Worm (Caenorhabditis elegans) whole organism, young adult: Measurements from ENCODE around the gene ajm-1.

Source experiments
- C17E4.6 ChIP-seq: fragments of 200-800 bp; sonication (Bioruptor generic); IDR thresholded peaks from 2 replicates; pipeline ENCODE4 v1.3.6; 2022; ENCODE audit warnings: missing genetic modification reagents, missing genetic modification characterization, missing compliant biosample characterization
- F33H1.4 ChIP-seq: fragments of 200-800 bp; sonication (Bioruptor generic); IDR thresholded peaks from 2 replicates; pipeline ENCODE4 v1.3.6; 2022; ENCODE audit warnings: missing genetic modification reagents, missing genetic modification characterization, missing compliant biosample characterization
- F57A8.1 ChIP-seq: fragments of 200-800 bp; sonication (Bioruptor generic); optimal IDR thresholded peaks from 2 replicates; lab custom pipeline; 2018; ENCODE audit warnings: mild to moderate bottlenecking, missing genetic modification characterization, moderate library complexity, missing compliant biosample characterization
- K12H6.12 ChIP-seq: fragments of 200-800 bp; sonication (Bioruptor generic); optimal IDR thresholded peaks from 2 replicates; lab custom pipeline; 2018; ENCODE audit warnings: mild to moderate bottlenecking, missing genetic modification characterization, missing compliant biosample characterization
- ZK185.1 ChIP-seq: sonication (generic microtip); optimal IDR thresholded peaks from 2 replicates; lab custom pipeline; 2016; ENCODE audit warnings: mild to moderate bottlenecking, missing genetic modification characterization, missing compliant biosample characterization; ENCODE audit not compliant: poor library complexity, severe bottlenecking
- ccch-3 ChIP-seq: fragments of 200-800 bp; sonication (Bioruptor generic); optimal IDR thresholded peaks from 2 replicates; lab custom pipeline; 2018; ENCODE audit warnings: mild to moderate bottlenecking, missing genetic modification characterization, missing compliant biosample characterization
- ceh-27 ChIP-seq: fragments of 200-800 bp; sonication (Bioruptor generic); optimal IDR thresholded peaks from 2 replicates; lab custom pipeline; 2018; ENCODE audit warnings: mild to moderate bottlenecking, missing genetic modification characterization, moderate library complexity, missing compliant biosample characterization
- dox-1 ChIP-seq: fragments of 200-800 bp; sonication (Bioruptor generic); IDR thresholded peaks from 2 replicates; pipeline ENCODE4 v1.3.6; 2022; ENCODE audit warnings: missing genetic modification reagents, missing genetic modification characterization, missing compliant biosample characterization
- efl-1 ChIP-seq: fragments of 150-350 bp; optimal IDR thresholded peaks from 2 replicates; lab custom pipeline; 2014; ENCODE audit warnings: missing biosample characterization, missing genetic modification reagents, missing genetic modification characterization
- egrh-3 ChIP-seq: fragments of 200-800 bp; sonication (Bioruptor generic); IDR thresholded peaks from 2 replicates; pipeline ENCODE4 v1.3.6; 2022; ENCODE audit warnings: missing genetic modification reagents, missing genetic modification characterization, missing compliant biosample characterization
- ekl-4 ChIP-seq: fragments of 200-800 bp; sonication (Bioruptor generic); IDR thresholded peaks from 2 replicates; pipeline ENCODE4 v1.3.6; 2022; ENCODE audit warnings: missing genetic modification reagents, missing genetic modification characterization, missing compliant biosample characterization
- gei-17 ChIP-seq: fragments of 200-800 bp; sonication (Bioruptor generic); optimal IDR thresholded peaks from 2 replicates; lab custom pipeline; 2018; ENCODE audit warnings: mild to moderate bottlenecking, missing genetic modification characterization, missing compliant biosample characterization
- hlh-12 ChIP-seq: sonication (generic microtip); optimal IDR thresholded peaks from 2 replicates; lab custom pipeline; 2016; ENCODE audit warnings: missing genetic modification characterization, missing compliant biosample characterization
- hmg-1.2 ChIP-seq: fragments of 200-800 bp; sonication (Bioruptor generic); IDR thresholded peaks from 2 replicates; pipeline ENCODE4 v1.3.6; 2022; ENCODE audit warnings: missing genetic modification reagents, missing genetic modification characterization, missing compliant biosample characterization
- hmg-20 ChIP-seq: fragments of 200-800 bp; sonication (Bioruptor generic); IDR thresholded peaks from 2 replicates; pipeline ENCODE4 v1.3.6; 2022; ENCODE audit warnings: missing genetic modification reagents, missing genetic modification characterization, missing compliant biosample characterization
- hsf-1 ChIP-seq: fragments of 200-800 bp; sonication (Bioruptor generic); IDR thresholded peaks from 2 replicates; pipeline ENCODE4 v1.3.6; 2022; ENCODE audit warnings: missing genetic modification reagents, missing genetic modification characterization, missing compliant biosample characterization
- lin-54 ChIP-seq: fragments of 200-800 bp; sonication (Bioruptor generic); optimal IDR thresholded peaks from 2 replicates; lab custom pipeline; 2018; ENCODE audit warnings: mild to moderate bottlenecking, missing genetic modification characterization, missing compliant biosample characterization
- madf-6 ChIP-seq: fragments of 200-800 bp; sonication (Bioruptor generic); IDR thresholded peaks from 2 replicates; pipeline ENCODE4 v1.3.6; 2022; ENCODE audit warnings: missing genetic modification reagents, missing genetic modification characterization, missing compliant biosample characterization
- madf-8 ChIP-seq: fragments of 200-800 bp; sonication (Bioruptor generic); conservative IDR thresholded peaks from 2 replicates; pipeline ENCODE4 v1.3.6; 2022; ENCODE audit warnings: missing genetic modification reagents, missing genetic modification characterization, missing compliant biosample characterization
- mcd-1 ChIP-seq: fragments of 200-800 bp; sonication (Bioruptor generic); IDR thresholded peaks from 2 replicates; pipeline ENCODE4 v1.3.6; 2022; ENCODE audit warnings: missing genetic modification reagents, missing genetic modification characterization, missing compliant biosample characterization
- nfya-2 ChIP-seq: fragments of 200-800 bp; sonication (Bioruptor generic); IDR thresholded peaks from 2 replicates; pipeline ENCODE4 v1.3.6; 2022; ENCODE audit warnings: missing genetic modification reagents, missing genetic modification characterization, missing compliant biosample characterization
- nhr-179 ChIP-seq: sonication (generic microtip); optimal IDR thresholded peaks from 2 replicates; lab custom pipeline; 2016; ENCODE audit warnings: mild to moderate bottlenecking, missing genetic modification characterization, missing compliant biosample characterization
- nhr-80 ChIP-seq: sonication (generic microtip); optimal IDR thresholded peaks from 2 replicates; lab custom pipeline; 2016; ENCODE audit warnings: missing genetic modification characterization, missing compliant biosample characterization
- nhr-90 ChIP-seq: sonication (generic microtip); optimal IDR thresholded peaks from 2 replicates; lab custom pipeline; 2016; ENCODE audit warnings: missing genotype, mild to moderate bottlenecking, missing genetic modification characterization, missing compliant biosample characterization
- pbrm-1 ChIP-seq: fragments of 200-800 bp; sonication (Bioruptor generic); IDR thresholded peaks from 2 replicates; pipeline ENCODE4 v1.3.6; 2022; ENCODE audit warnings: missing genetic modification reagents, missing genetic modification characterization, missing compliant biosample characterization
- rcor-1 ChIP-seq: fragments of 200-800 bp; sonication (Bioruptor generic); IDR thresholded peaks from 2 replicates; pipeline ENCODE4 v1.3.6; 2022; ENCODE audit warnings: missing genetic modification reagents, missing genetic modification characterization, missing compliant biosample characterization
- sdz-38 ChIP-seq: sonication (generic microtip); optimal IDR thresholded peaks from 2 replicates; lab custom pipeline; 2016; ENCODE audit warnings: missing genotype, missing genetic modification characterization, missing compliant biosample characterization
- snpc-4 ChIP-seq, 5 experiments: fragments of 150-350 bp in 1 of 5; sonication (generic microtip) in 4 of 5; optimal IDR thresholded peaks; 2 replicates each; lab custom pipeline; 2014 to 2018; ENCODE audit warnings: missing genetic modification characterization in 5 of 5, missing biosample characterization in 3 of 5, antibody characterized with exemption in 2 of 5, mild to moderate bottlenecking in 2 of 5, missing compliant biosample characterization in 2 of 5, missing genotype in 2 of 5, moderate library complexity in 2 of 5, missing genetic modification reagents in 1 of 5
- zfh-2 ChIP-seq: fragments of 200-800 bp; sonication (Bioruptor generic); conservative IDR thresholded peaks from 2 replicates; pipeline ENCODE4 v1.3.6; 2022; ENCODE audit warnings: missing genetic modification reagents, missing genetic modification characterization, missing compliant biosample characterization
- ztf-18 ChIP-seq: sonication (generic microtip); optimal IDR thresholded peaks from 2 replicates; lab custom pipeline; 2016; ENCODE audit warnings: missing genotype, mild to moderate bottlenecking, missing genetic modification characterization, missing compliant biosample characterization
- ztf-26 ChIP-seq: sonication (generic microtip); optimal IDR thresholded peaks from 2 replicates; lab custom pipeline; 2017; ENCODE audit warnings: missing genetic modification characterization, missing compliant biosample characterization
- ztf-3 ChIP-seq: fragments of 200-800 bp; sonication (Bioruptor generic); optimal IDR thresholded peaks from 2 replicates; lab custom pipeline; 2018; ENCODE audit warnings: mild to moderate bottlenecking, missing genetic modification characterization, missing compliant biosample characterization
- ztf-6 ChIP-seq: fragments of 200-800 bp; sonication (Bioruptor generic); IDR thresholded peaks from 2 replicates; pipeline ENCODE4 v1.3.6; 2022; ENCODE audit warnings: missing genetic modification reagents, missing genetic modification characterization, missing compliant biosample characterization

The ajm-1 gene

DNA sequence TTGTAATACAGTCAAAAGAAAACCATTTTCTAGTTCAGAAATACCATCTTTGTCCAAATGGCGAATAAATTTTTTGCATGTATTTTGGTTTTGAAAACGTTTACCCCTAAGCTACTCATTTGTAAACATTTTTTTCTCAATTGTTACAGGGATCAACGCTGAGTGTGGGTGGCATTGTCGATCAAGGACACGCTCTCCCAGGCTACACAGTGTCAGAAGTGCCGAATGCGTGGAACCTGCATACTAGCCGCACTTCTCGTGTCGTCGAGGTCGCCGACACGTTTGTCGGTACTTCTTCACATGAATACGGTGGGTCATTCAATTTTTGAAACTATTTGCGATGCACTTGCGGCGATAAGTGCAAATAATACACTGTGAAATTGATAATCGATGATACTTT lies 28.8 kb downstream of the ajm-1 start:
- TF ChIP-seq madf-6 (no peak), C17E4.6 (GFP tag; lab: Robert Waterston, UW) (no peak), F57A8.1 (GFP tag; lab: Kevin White, UChicago) (no peak), ekl-4 (GFP tag; lab: Robert Waterston, UW) (no peak), madf-8 (GFP tag; lab: Robert Waterston, UW) (no peak), nfya-2 (GFP tag; lab: Robert Waterston, UW) (no peak)

DNA sequence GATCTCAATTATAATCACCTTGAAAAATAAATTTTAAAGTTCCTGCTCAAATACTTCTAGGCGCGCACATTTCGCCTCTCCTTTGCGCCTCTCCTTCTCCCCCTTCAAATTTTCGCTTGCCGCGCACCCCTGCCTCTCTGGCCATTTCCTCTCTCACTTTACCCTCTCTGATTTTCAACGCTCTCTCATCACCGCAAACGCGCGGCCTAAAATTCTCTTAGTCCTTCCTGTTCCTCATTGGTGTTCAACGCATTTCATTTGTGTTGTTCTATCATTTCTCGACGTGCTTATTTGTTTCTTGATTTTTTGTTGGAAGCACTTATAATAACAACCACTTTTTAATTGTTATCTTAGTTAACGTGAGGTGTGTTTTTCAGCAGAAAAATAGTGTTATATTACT lies 31.1 kb downstream of the ajm-1 start, which contains the start of gene C25A11.2:
Gene C25A11.2, plus strand, starts transcription at position 238 of the 400 bp plus-strand sequence.
- no peak for TF ChIP-seq nhr-179 (tag; lab: Kevin White, UChicago)
- TF ChIP-seq lin-54 (GFP tag; lab: Kevin White, UChicago): peak; percentile 11
- 0 out of 2 replicates have a peak, but pooled peaks have one; percentile 13 for TF ChIP-seq egrh-3 (GFP tag; lab: Robert Waterston, UW)
- peak; percentile 20 for TF ChIP-seq K12H6.12 (tag; lab: Kevin White, UChicago)
- no peak for TF ChIP-seq ZK185.1
- TF ChIP-seq F33H1.4 (GFP tag; lab: Robert Waterston, UW): no peak
- peak; percentile 78 for TF ChIP-seq zfh-2 (GFP tag; lab: Robert Waterston, UW)
- peak; percentile 41; the same call in 1 of the 2 replicates for TF ChIP-seq mcd-1 (GFP tag; lab: Robert Waterston, UW)
- 0 out of 2 replicates have a peak, but pooled peaks have one; percentile 20 for TF ChIP-seq pbrm-1 (GFP tag; lab: Robert Waterston, UW)
- no peak for TF ChIP-seq gei-17 (GFP tag; lab: Kevin White, UChicago)
- TF ChIP-seq nhr-80 (tag; lab: Kevin White, UChicago): peak; percentile 25
- peak; percentile 34 for TF ChIP-seq ceh-27 (GFP tag; lab: Kevin White, UChicago)
- TF ChIP-seq hmg-20 (GFP tag; lab: Robert Waterston, UW): no peak
- peak; percentile 75; the same call in 1 of the 2 replicates for TF ChIP-seq hmg-1.2 (GFP tag; lab: Robert Waterston, UW)
- peak; percentile 76 for TF ChIP-seq dox-1 (GFP tag; lab: Robert Waterston, UW)

DNA sequence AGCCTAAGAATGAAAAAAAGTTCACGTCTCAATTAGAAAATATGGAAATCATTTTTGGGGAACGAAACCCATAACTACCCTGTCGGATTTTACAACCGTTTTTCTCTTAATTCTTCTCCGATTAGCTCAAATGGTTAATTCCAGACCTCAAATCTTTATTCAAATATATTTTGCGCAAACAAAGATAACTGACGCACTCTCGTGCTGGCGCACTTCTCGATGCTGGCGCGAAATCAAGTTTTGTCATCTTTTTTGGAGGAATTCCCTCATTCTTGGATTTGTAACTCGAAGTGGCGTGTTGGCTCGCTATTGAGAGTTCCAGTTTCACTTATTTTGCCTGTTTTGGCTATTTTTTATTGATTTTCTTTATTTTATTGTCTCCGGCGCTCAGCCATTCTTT lies 34.8 kb downstream of the ajm-1 start:
- peak; percentile 45 for TF ChIP-seq efl-1 (GFP tag; lab: Kevin White, UChicago)
- no peak for TF ChIP-seq sdz-38 (tag; lab: Kevin White, UChicago)
- TF ChIP-seq rcor-1 (GFP tag; lab: Robert Waterston, UW): no peak
- no peak for TF ChIP-seq ztf-3 (GFP tag; lab: Kevin White, UChicago)
- TF ChIP-seq nhr-90 (tag; lab: Kevin White, UChicago): no peak
- TF ChIP-seq ZK185.1: no peak
- TF ChIP-seq snpc-4 (GFP tag; optimal IDR thresholded peaks at IDR 0.05; lab: Kevin White, UChicago): no peak
- TF ChIP-seq snpc-4 (tag; optimal IDR thresholded peaks at IDR 0.05; lab: Kevin White, UChicago): no peak
- TF ChIP-seq egrh-3 (GFP tag; lab: Robert Waterston, UW): no peak
- no peak for TF ChIP-seq hsf-1
- peak; percentile 85 for TF ChIP-seq ztf-18 (tag; lab: Kevin White, UChicago)
- TF ChIP-seq K12H6.12 (tag; lab: Kevin White, UChicago): no peak
- peak; percentile 28; the same call in 1 of the 2 replicates for TF ChIP-seq madf-8 (GFP tag; lab: Robert Waterston, UW)
- TF ChIP-seq ztf-6 (GFP tag; lab: Robert Waterston, UW): no peak
- no peak for TF ChIP-seq F33H1.4 (GFP tag; lab: Robert Waterston, UW)
- no peak for TF ChIP-seq ccch-3 (GFP tag; lab: Kevin White, UChicago)
- TF ChIP-seq madf-6: peak; percentile 66; the same call in 1 of the 2 replicates
- TF ChIP-seq hlh-12 (tag; lab: Kevin White, UChicago): no peak
- TF ChIP-seq, all 124 proteins: peak for 4

DNA sequence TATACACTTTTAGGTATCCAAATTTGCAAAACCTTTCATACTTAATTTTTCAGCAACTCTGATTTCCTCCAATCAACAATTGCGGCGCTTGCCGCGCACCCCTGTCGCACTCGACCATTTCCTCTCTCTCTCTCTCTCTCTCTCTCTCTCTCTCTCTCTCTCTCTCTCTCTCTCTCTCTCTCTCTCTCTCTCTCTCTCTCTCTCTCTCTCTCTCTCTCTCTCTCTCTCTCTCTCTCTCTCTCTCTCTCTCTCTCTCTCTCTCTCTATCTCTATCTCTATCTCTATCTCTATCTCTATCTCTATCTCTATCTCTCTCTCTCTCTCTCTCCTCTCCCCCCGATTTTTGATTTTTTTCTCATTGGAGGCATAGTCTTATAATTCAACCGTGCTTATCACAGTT lies 36.0 kb downstream of the ajm-1 start:
- TF ChIP-seq ztf-26 (tag; lab: Kevin White, UChicago): peak; percentile 8
- TF ChIP-seq hmg-1.2 (GFP tag; lab: Robert Waterston, UW): peak; percentile 11; the same call in 1 of the 2 replicates
- peak; percentile 62 for TF ChIP-seq egrh-3 (GFP tag; lab: Robert Waterston, UW)
- TF ChIP-seq, all 124 proteins: peak for 3; not testable (repeated sequence) for 121
